Fruit fly (Drosophila melanogaster): ENCODE measurements around the gene CG13075.

dm6 chr3L:16052145-16053025 lies 31.4 kb upstream of the CG13075 start:
- TF ChIP-seq h (optimal IDR thresholded peaks at IDR 0.05) (no peak), Myc (optimal IDR thresholded peaks at IDR 0.05) (no peak), Sin3A (optimal IDR thresholded peaks at IDR 0.05) (no peak), psq (optimal IDR thresholded peaks at IDR 0.05) (no peak), ttk (optimal IDR thresholded peaks at IDR 0.05) (no peak), insv (optimal IDR thresholded peaks at IDR 0.05) (no peak)
